Worm (Caenorhabditis elegans): ENCODE data around the gene F41E6.1.
A peak's percentile ranks its signal among the peaks of the same experiment; 100 is the strongest.

DNA sequence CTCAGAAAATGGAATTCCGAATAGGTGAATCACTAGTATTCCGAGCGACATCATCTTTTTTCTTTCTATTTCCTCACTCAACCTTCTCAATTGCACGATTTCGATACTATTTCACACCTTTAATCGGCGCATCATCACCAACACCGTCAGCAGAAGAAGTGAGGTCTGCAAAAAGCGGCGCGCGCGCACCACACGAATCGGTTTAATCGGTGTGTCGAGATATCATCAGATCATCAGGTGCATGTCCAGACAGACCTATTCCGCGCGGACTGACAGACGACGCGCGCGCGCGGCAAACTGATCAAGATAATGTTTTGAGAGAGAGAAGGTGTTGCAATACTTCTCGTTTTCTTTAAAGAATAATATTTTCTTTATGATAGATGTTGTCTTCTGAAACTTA is 38.1 kb downstream of the F41E6.1 start:
- TF ChIP-seq php-3 (GFP tag; IDR thresholded peaks at IDR 0.05): no peak
- no peak for TF ChIP-seq cey-2 (tag; optimal IDR thresholded peaks at IDR 0.05; ENCODE audit: borderline replicate concordance, insufficient read depth)
- no peak for TF ChIP-seq nhr-76 (tag; optimal IDR thresholded peaks at IDR 0.05)
- TF ChIP-seq snpc-4 (tag; optimal IDR thresholded peaks at IDR 0.05): no peak
- no peak for TF ChIP-seq pqm-1 (tag; optimal IDR thresholded peaks at IDR 0.05)
- peak; percentile 54 for TF ChIP-seq hlh-11 (tag; optimal IDR thresholded peaks at IDR 0.05)
- no peak for TF ChIP-seq lin-1 (GFP tag; IDR thresholded peaks at IDR 0.05)
- no peak for TF ChIP-seq nhr-10 (tag; optimal IDR thresholded peaks at IDR 0.05)
